Worm (Caenorhabditis elegans): Measurements from ENCODE around the gene F35C8.8.

The F35C8.8 gene

ce11 chrX:5372638-5373037 lies at the start of gene F35C8.8:
F35C8.8 (minus strand) TSS chrX:5372639.
- no peak for TF ChIP-seq unc-62 (GFP tag; optimal IDR thresholded peaks at IDR 0.05)

- no peak for TF ChIP-seq unc-62 (GFP tag; optimal IDR thresholded peaks at IDR 0.05)
Observed at ce11 chrX:5414250-5414649, 41.8 kb upstream of the F35C8.8 start, which contains the start of gene C41A3.2. C41A3.2 (minus strand) TSS chrX:5414350.

- TF ChIP-seq unc-62 (GFP tag; optimal IDR thresholded peaks at IDR 0.05), result no peak
Observed at ce11 chrX:5413510-5413909, 41.1 kb upstream of the F35C8.8 start, which contains the start of gene pks-1. pks-1 (plus strand) TSS chrX:5413810.

ce11 chrX:5407271-5407670 lies 34.8 kb upstream of the F35C8.8 start:
- TF ChIP-seq unc-62 (GFP tag; optimal IDR thresholded peaks at IDR 0.05), result no peak

- TF ChIP-seq unc-62 (GFP tag; optimal IDR thresholded peaks at IDR 0.05), result no peak
Observed at ce11 chrX:5406345-5406744, 33.9 kb upstream of the F35C8.8 start, which contains the start of gene C03F11.4. C03F11.4 (minus strand) TSS chrX:5406445.

- no peak for TF ChIP-seq unc-62 (GFP tag; optimal IDR thresholded peaks at IDR 0.05)
Observed at ce11 chrX:5400524-5400923, 28.1 kb upstream of the F35C8.8 start, which contains the start of gene scav-1. scav-1 (minus strand) TSS chrX:5400584.

- no peak for TF ChIP-seq unc-62 (GFP tag; optimal IDR thresholded peaks at IDR 0.05)
Observed at ce11 chrX:5397300-5397699, 24.9 kb upstream of the F35C8.8 start, which contains the start of gene C03F11.2. C03F11.2 (minus strand) TSS chrX:5397400.

ce11 chrX:5387629-5388028 lies 15.2 kb upstream of the F35C8.8 start:
- no peak for TF ChIP-seq unc-62 (GFP tag; optimal IDR thresholded peaks at IDR 0.05)

- TF ChIP-seq unc-62 (GFP tag; optimal IDR thresholded peaks at IDR 0.05), result no peak
Observed at ce11 chrX:5386558-5386957, 14.1 kb upstream of the F35C8.8 start, which contains the start of gene kcnl-3. kcnl-3 (plus strand) TSS chrX:5386858.

ce11 chrX:5382778-5383177 lies 10.3 kb upstream of the F35C8.8 start:
- no peak for TF ChIP-seq unc-62 (GFP tag; optimal IDR thresholded peaks at IDR 0.05)

ce11 chrX:5377307-5377706 lies 4.9 kb upstream of the F35C8.8 start, which contains the start of gene sek-5:
sek-5 (plus strand) TSS chrX:5377607.
- no peak for TF ChIP-seq unc-62 (GFP tag; optimal IDR thresholded peaks at IDR 0.05)

ce11 chrX:5374742-5375141 lies 2.3 kb upstream of the F35C8.8 start, which contains the start of gene sek-4:
sek-4 (plus strand) TSS chrX:5375059.
- TF ChIP-seq unc-62 (GFP tag; optimal IDR thresholded peaks at IDR 0.05), result no peak

- TF ChIP-seq unc-62 (GFP tag; optimal IDR thresholded peaks at IDR 0.05), result no peak
Observed at ce11 chrX:5373597-5373996, 1.2 kb upstream of the F35C8.8 start.

- TF ChIP-seq unc-62 (GFP tag; optimal IDR thresholded peaks at IDR 0.05), result no peak
Observed at ce11 chrX:5370605-5371004, 1.8 kb downstream of the F35C8.8 start.

- TF ChIP-seq unc-62 (GFP tag; optimal IDR thresholded peaks at IDR 0.05), result no peak
Observed at ce11 chrX:5368220-5368619, 4.2 kb downstream of the F35C8.8 start, which contains the start of gene jkk-1. jkk-1 (plus strand) TSS chrX:5368468.

ce11 chrX:5366613-5367012 lies 5.8 kb downstream of the F35C8.8 start:
- TF ChIP-seq unc-62 (GFP tag; optimal IDR thresholded peaks at IDR 0.05), result no peak

- TF ChIP-seq unc-62 (GFP tag; optimal IDR thresholded peaks at IDR 0.05), result no peak
Observed at ce11 chrX:5365437-5365836, 7.0 kb downstream of the F35C8.8 start, which contains the start of gene F35C8.5. F35C8.5 (plus strand) TSS chrX:5365813.

ce11 chrX:5364222-5364621 lies 8.2 kb downstream of the F35C8.8 start, which contains the start of gene chtl-1:
chtl-1 (minus strand) TSS chrX:5364322.
- no peak for TF ChIP-seq unc-62 (GFP tag; optimal IDR thresholded peaks at IDR 0.05)
